Worm (Caenorhabditis elegans) whole organism, young adult: Measurements from ENCODE around the gene Y46G5A.18.

ENCODE experiments used
- B0035.1 ChIP-seq: sonication (generic microtip); optimal IDR thresholded peaks from 2 replicates; lab custom pipeline; 2016; ENCODE audit warnings: missing genetic modification characterization, mild to moderate bottlenecking, missing compliant biosample characterization, missing genotype, missing genetic modification reagents
- C06A6.2 ChIP-seq: fragments of 200-800 bp; sonication (Bioruptor generic); conservative IDR thresholded peaks from 2 replicates; pipeline ENCODE4 v1.3.6; 2022; ENCODE audit warnings: missing genetic modification characterization, missing compliant biosample characterization
- D2030.7 ChIP-seq: fragments of 200-800 bp; sonication (Bioruptor generic); IDR thresholded peaks from 2 replicates; pipeline ENCODE4 v1.3.6; 2022; ENCODE audit warnings: missing genetic modification reagents, missing genetic modification characterization, missing compliant biosample characterization
- F37B4.10 ChIP-seq: fragments of 200-800 bp; sonication (Bioruptor generic); IDR thresholded peaks from 2 replicates; pipeline ENCODE4 v1.3.6; 2022; ENCODE audit warnings: missing genetic modification characterization, missing compliant biosample characterization
- F52B5.7 ChIP-seq: sonication (generic microtip); optimal IDR thresholded peaks from 2 replicates; lab custom pipeline; 2016; ENCODE audit warnings: mild to moderate bottlenecking, missing genetic modification characterization, missing compliant biosample characterization
- F57C9.4 ChIP-seq: sonication (generic microtip); optimal IDR thresholded peaks from 2 replicates; lab custom pipeline; 2017; ENCODE audit warnings: mild to moderate bottlenecking, missing genetic modification characterization, missing compliant biosample characterization
- K12H6.12 ChIP-seq: fragments of 200-800 bp; sonication (Bioruptor generic); optimal IDR thresholded peaks from 2 replicates; lab custom pipeline; 2018; ENCODE audit warnings: mild to moderate bottlenecking, missing genetic modification characterization, missing compliant biosample characterization
- T07F8.4 ChIP-seq: sonication (generic microtip); optimal IDR thresholded peaks from 2 replicates; lab custom pipeline; 2016; ENCODE audit warnings: mild to moderate bottlenecking, missing genetic modification characterization, moderate library complexity, missing compliant biosample characterization
- T26A5.8 ChIP-seq: sonication (generic microtip); optimal IDR thresholded peaks from 2 replicates; lab custom pipeline; 2016; ENCODE audit warnings: missing genetic modification characterization, missing compliant biosample characterization
- Y67H2A.10 ChIP-seq: fragments of 200-800 bp; sonication (Bioruptor generic); conservative IDR thresholded peaks from 2 replicates; pipeline ENCODE4 v1.3.6; 2022; ENCODE audit warnings: missing genetic modification reagents, missing genetic modification characterization, missing compliant biosample characterization
- akir-1 ChIP-seq: fragments of 200-800 bp; sonication (Bioruptor generic); optimal IDR thresholded peaks from 2 replicates; lab custom pipeline; 2018; ENCODE audit warnings: mild to moderate bottlenecking, missing genetic modification characterization, moderate library complexity, missing compliant biosample characterization
- ama-1 ChIP-seq, 3 experiments: fragments of 150-350 bp in 1 of 3; sonication (generic microtip) in 2 of 3; optimal IDR thresholded peaks; 2 replicates each; lab custom pipeline; 2014 to 2018; ENCODE audit warnings: missing biosample characterization in 2 of 3, missing genetic modification characterization in 2 of 3, missing genetic modification reagents in 2 of 3
- atf-7 ChIP-seq: sonication (generic microtip); optimal IDR thresholded peaks from 2 replicates; lab custom pipeline; 2017; ENCODE audit warnings: mild to moderate bottlenecking, missing genetic modification characterization, missing compliant biosample characterization
- athp-1 ChIP-seq: sonication (generic microtip); optimal IDR thresholded peaks from 2 replicates; lab custom pipeline; 2017; ENCODE audit warnings: mild to moderate bottlenecking, missing genetic modification characterization, missing compliant biosample characterization
- attf-5 ChIP-seq: fragments of 200-800 bp; sonication (Bioruptor generic); optimal IDR thresholded peaks from 2 replicates; lab custom pipeline; 2018; ENCODE audit warnings: mild to moderate bottlenecking, missing genetic modification characterization, missing compliant biosample characterization
- bed-1 ChIP-seq: fragments of 200-800 bp; sonication (Bioruptor generic); IDR thresholded peaks from 2 replicates; pipeline ENCODE4 v1.3.6; 2022; ENCODE audit warnings: missing genetic modification reagents, missing genetic modification characterization, missing compliant biosample characterization
- ceh-100 ChIP-seq: fragments of 200-800 bp; sonication (Bioruptor generic); IDR thresholded peaks from 2 replicates; pipeline ENCODE4 v1.3.6; 2022; ENCODE audit warnings: missing genetic modification reagents, missing genetic modification characterization, missing compliant biosample characterization
- ceh-27 ChIP-seq: fragments of 200-800 bp; sonication (Bioruptor generic); optimal IDR thresholded peaks from 2 replicates; lab custom pipeline; 2018; ENCODE audit warnings: mild to moderate bottlenecking, missing genetic modification characterization, moderate library complexity, missing compliant biosample characterization
- chd-7 ChIP-seq: sonication (generic microtip); optimal IDR thresholded peaks from 2 replicates; lab custom pipeline; 2016; ENCODE audit warnings: mild to moderate bottlenecking, missing genetic modification characterization, moderate library complexity, missing compliant biosample characterization
- die-1 ChIP-seq: sonication (generic microtip); optimal IDR thresholded peaks from 2 replicates; lab custom pipeline; 2016; ENCODE audit warnings: missing genotype, mild to moderate bottlenecking, missing genetic modification characterization, missing compliant biosample characterization
- dox-1 ChIP-seq: fragments of 200-800 bp; sonication (Bioruptor generic); IDR thresholded peaks from 2 replicates; pipeline ENCODE4 v1.3.6; 2022; ENCODE audit warnings: missing genetic modification reagents, missing genetic modification characterization, missing compliant biosample characterization
- dpff-1 ChIP-seq: sonication (generic microtip); optimal IDR thresholded peaks from 2 replicates; lab custom pipeline; 2017; ENCODE audit warnings: mild to moderate bottlenecking, missing genetic modification characterization, missing compliant biosample characterization
- egl-44 ChIP-seq: fragments of 200-800 bp; sonication (Bioruptor generic); IDR thresholded peaks from 2 replicates; pipeline ENCODE4 v1.3.6; 2022; ENCODE audit warnings: missing genetic modification reagents, missing genetic modification characterization, missing compliant biosample characterization
- ets-4 ChIP-seq: fragments of 200-800 bp; sonication (Bioruptor generic); optimal IDR thresholded peaks from 2 replicates; lab custom pipeline; 2018; ENCODE audit warnings: mild to moderate bottlenecking, missing genetic modification characterization, missing compliant biosample characterization
- gei-17 ChIP-seq: fragments of 200-800 bp; sonication (Bioruptor generic); optimal IDR thresholded peaks from 2 replicates; lab custom pipeline; 2018; ENCODE audit warnings: mild to moderate bottlenecking, missing genetic modification characterization, missing compliant biosample characterization
- hmg-1.2 ChIP-seq: fragments of 200-800 bp; sonication (Bioruptor generic); IDR thresholded peaks from 2 replicates; pipeline ENCODE4 v1.3.6; 2022; ENCODE audit warnings: missing genetic modification reagents, missing genetic modification characterization, missing compliant biosample characterization
- hsf-1 ChIP-seq: fragments of 200-800 bp; sonication (Bioruptor generic); IDR thresholded peaks from 2 replicates; pipeline ENCODE4 v1.3.6; 2022; ENCODE audit warnings: missing genetic modification reagents, missing genetic modification characterization, missing compliant biosample characterization
- let-526 ChIP-seq: fragments of 200-800 bp; sonication (Bioruptor generic); IDR thresholded peaks from 2 replicates; pipeline ENCODE4 v1.3.6; 2022; ENCODE audit warnings: missing genetic modification reagents, missing genetic modification characterization, missing compliant biosample characterization
- let-607 ChIP-seq, 2 experiments: fragments of 200-800 bp in 1 of 2; sonication (Bioruptor generic) in 1 of 2; sonication (generic microtip) in 1 of 2; optimal IDR thresholded peaks; 2 replicates each; lab custom pipeline; 2016 to 2018; ENCODE audit warnings: mild to moderate bottlenecking in 2 of 2, missing compliant biosample characterization in 2 of 2, missing genetic modification characterization in 2 of 2, moderate library complexity in 2 of 2, missing genotype in 1 of 2
- lir-1 ChIP-seq: fragments of 200-800 bp; sonication (Bioruptor generic); conservative IDR thresholded peaks from 2 replicates; pipeline ENCODE4 v1.3.6; 2022; ENCODE audit warnings: missing genetic modification reagents, missing genetic modification characterization, missing compliant biosample characterization
- madf-10 ChIP-seq: sonication (generic microtip); optimal IDR thresholded peaks from 2 replicates; lab custom pipeline; 2016; ENCODE audit warnings: mild to moderate bottlenecking, missing genetic modification characterization, missing compliant biosample characterization
- madf-3 ChIP-seq: fragments of 200-800 bp; sonication (Bioruptor generic); IDR thresholded peaks from 2 replicates; pipeline ENCODE4 v1.3.6; 2022; ENCODE audit warnings: missing genetic modification reagents, missing genetic modification characterization, missing compliant biosample characterization
- mcd-1 ChIP-seq: fragments of 200-800 bp; sonication (Bioruptor generic); IDR thresholded peaks from 2 replicates; pipeline ENCODE4 v1.3.6; 2022; ENCODE audit warnings: missing genetic modification reagents, missing genetic modification characterization, missing compliant biosample characterization
- nhr-120 ChIP-seq: fragments of 200-800 bp; sonication (Bioruptor generic); IDR thresholded peaks from 2 replicates; pipeline ENCODE4 v1.3.6; 2022; ENCODE audit warnings: missing genetic modification characterization, missing compliant biosample characterization
- nhr-80 ChIP-seq: sonication (generic microtip); optimal IDR thresholded peaks from 2 replicates; lab custom pipeline; 2016; ENCODE audit warnings: missing genetic modification characterization, missing compliant biosample characterization
- nhr-90 ChIP-seq: sonication (generic microtip); optimal IDR thresholded peaks from 2 replicates; lab custom pipeline; 2016; ENCODE audit warnings: missing genotype, mild to moderate bottlenecking, missing genetic modification characterization, missing compliant biosample characterization
- pha-4 ChIP-seq: fragments of 150-350 bp; sonication (generic microtip); optimal IDR thresholded peaks from 2 replicates; lab custom pipeline; 2014; ENCODE audit warnings: missing biosample characterization, missing genetic modification reagents, missing genetic modification characterization
- snpc-4 ChIP-seq, 5 experiments: fragments of 150-350 bp in 1 of 5; sonication (generic microtip) in 4 of 5; optimal IDR thresholded peaks; 2 replicates each; lab custom pipeline; 2014 to 2018; ENCODE audit warnings: missing genetic modification characterization in 5 of 5, missing biosample characterization in 3 of 5, antibody characterized with exemption in 2 of 5, mild to moderate bottlenecking in 2 of 5, missing compliant biosample characterization in 2 of 5, missing genotype in 2 of 5, moderate library complexity in 2 of 5, missing genetic modification reagents in 1 of 5
- somi-1 ChIP-seq: fragments of 200-800 bp; sonication (Bioruptor generic); optimal IDR thresholded peaks from 2 replicates; lab custom pipeline; 2018; ENCODE audit warnings: mild to moderate bottlenecking, missing genetic modification characterization, missing compliant biosample characterization
- tbp1 ChIP-seq: fragments of 200-800 bp; sonication (Bioruptor generic); optimal IDR thresholded peaks from 2 replicates; lab custom pipeline; 2018; ENCODE audit warnings: mild to moderate bottlenecking, missing genetic modification characterization, missing compliant biosample characterization
- tlf-1 ChIP-seq: fragments of 200-800 bp; sonication (Bioruptor generic); optimal IDR thresholded peaks from 2 replicates; lab custom pipeline; 2018; ENCODE audit warnings: mild to moderate bottlenecking, missing genetic modification characterization, missing compliant biosample characterization
- zfh-2 ChIP-seq: fragments of 200-800 bp; sonication (Bioruptor generic); conservative IDR thresholded peaks from 2 replicates; pipeline ENCODE4 v1.3.6; 2022; ENCODE audit warnings: missing genetic modification reagents, missing genetic modification characterization, missing compliant biosample characterization
- ztf-22 ChIP-seq: fragments of 200-800 bp; sonication (Bioruptor generic); optimal IDR thresholded peaks from 2 replicates; lab custom pipeline; 2018; ENCODE audit warnings: mild to moderate bottlenecking, missing genetic modification characterization, moderate library complexity, missing compliant biosample characterization
- ztf-26 ChIP-seq: sonication (generic microtip); optimal IDR thresholded peaks from 2 replicates; lab custom pipeline; 2017; ENCODE audit warnings: missing genetic modification characterization, missing compliant biosample characterization
- ztf-28 ChIP-seq: fragments of 200-800 bp; sonication (Bioruptor generic); IDR thresholded peaks from 2 replicates; pipeline ENCODE4 v1.3.6; 2022; ENCODE audit warnings: missing genetic modification reagents, missing genetic modification characterization, missing compliant biosample characterization
- ztf-6 ChIP-seq: fragments of 200-800 bp; sonication (Bioruptor generic); IDR thresholded peaks from 2 replicates; pipeline ENCODE4 v1.3.6; 2022; ENCODE audit warnings: missing genetic modification reagents, missing genetic modification characterization, missing compliant biosample characterization

Gene Y46G5A.18

ce11 chrII:12799364-12799763, 5.7 kb downstream of the Y46G5A.18 start:
- TF ChIP-seq ztf-28 (GFP tag; lab: Robert Waterston, UW), result no peak
- TF ChIP-seq tbp1 (GFP tag; lab: Kevin White, UChicago), result no peak
- TF ChIP-seq hsf-1 (GFP tag; lab: Robert Waterston, UW), result peak; percentile 79
- TF ChIP-seq, all 124 proteins: peak for 1

ce11 chrII:12798814-12799213, 6.2 kb downstream of the Y46G5A.18 start:
- TF ChIP-seq dox-1 (peak; percentile 89), F52B5.7 (tag; lab: Kevin White, UChicago) (peak; percentile 56), egl-44 (GFP tag; lab: Robert Waterston, UW) (peak; percentile 87), let-607 (tag; optimal IDR thresholded peaks at IDR 0.05; lab: Kevin White, UChicago) (peak in 1 of 2 experiments; percentile 72), chd-7 (tag; lab: Kevin White, UChicago) (peak; percentile 84), hmg-1.2 (GFP tag; lab: Robert Waterston, UW) (peak; percentile 91), mcd-1 (GFP tag; lab: Robert Waterston, UW) (peak; percentile 78), athp-1 (peak; percentile 32), tbp1 (GFP tag; lab: Kevin White, UChicago) (peak; percentile 67), hsf-1 (GFP tag; lab: Robert Waterston, UW) (peak; percentile 42; the same call in 1 of the 2 replicates), zfh-2 (GFP tag; lab: Robert Waterston, UW) (peak; percentile 91), somi-1 (GFP tag; lab: Kevin White, UChicago) (peak; percentile 62), tlf-1 (GFP tag; lab: Kevin White, UChicago) (peak; percentile 83), ceh-27 (GFP tag; lab: Kevin White, UChicago) (peak; percentile 14), snpc-4 (GFP tag; optimal IDR thresholded peaks at IDR 0.05; lab: Kevin White, UChicago) (no peak), snpc-4 (tag; optimal IDR thresholded peaks at IDR 0.05; lab: Kevin White, UChicago) (peak in 2 of 4 experiments; percentile 63 to 64), let-526 (GFP tag; lab: Robert Waterston, UW) (peak; percentile 71; the same call in 1 of the 2 replicates), ztf-26 (peak; percentile 89), atf-7 (tag; lab: Kevin White, UChicago) (peak; percentile 91), lir-1 (GFP tag; lab: Robert Waterston, UW) (no peak; the same call in 1 of the 2 replicates), ceh-100 (peak; percentile 30; the same call in 1 of the 2 replicates), D2030.7 (GFP tag; lab: Robert Waterston, UW) (no peak), nhr-80 (peak; percentile 90), C06A6.2 (peak; percentile 76), T07F8.4 (tag; lab: Kevin White, UChicago) (no peak), madf-10 (peak; percentile 48), F37B4.10 (GFP tag; lab: Robert Waterston, UW) (0 out of 2 replicates have a peak, but pooled peaks have one; percentile 10), ama-1 (optimal IDR thresholded peaks at IDR 0.05; lab: Kevin White, UChicago) (no peak), ama-1 (GFP tag; optimal IDR thresholded peaks at IDR 0.05; lab: Kevin White, UChicago) (no peak), bed-1 (GFP tag; lab: Robert Waterston, UW) (no peak), K12H6.12 (tag; lab: Kevin White, UChicago) (peak; percentile 66), die-1 (peak; percentile 32), madf-3 (GFP tag; lab: Robert Waterston, UW) (0 out of 2 replicates have a peak, but pooled peaks have one; percentile 5), ztf-22 (peak; percentile 86), nhr-90 (tag; lab: Kevin White, UChicago) (peak; percentile 75), ets-4 (GFP tag; lab: Kevin White, UChicago) (peak; percentile 92), akir-1 (GFP tag; lab: Kevin White, UChicago) (no peak), dpff-1 (no peak), B0035.1 (tag; lab: Kevin White, UChicago) (no peak), T26A5.8 (no peak), pha-4 (tag; lab: Kevin White, UChicago) (no peak), attf-5 (peak; percentile 79), F57C9.4 (tag; lab: Kevin White, UChicago) (peak; percentile 1), Y67H2A.10 (GFP tag; lab: Robert Waterston, UW) (no peak), nhr-120 (GFP tag; lab: Robert Waterston, UW) (no peak), ztf-6 (GFP tag; lab: Robert Waterston, UW) (peak; percentile 78), gei-17 (GFP tag; lab: Kevin White, UChicago) (peak; percentile 65)
